Worm (Caenorhabditis elegans) whole organism, early embryonic: ENCODE results near the gene twk-2.

ENCODE experiments used
- B0310.2 ChIP-seq: sonication (generic microtip); optimal IDR thresholded peaks from 2 replicates; lab custom pipeline; 2016; ENCODE audit warnings: mild to moderate bottlenecking, missing genetic modification characterization, missing compliant biosample characterization
- F13C5.2 ChIP-seq: sonication (generic microtip); optimal IDR thresholded peaks from 2 replicates; lab custom pipeline; 2017; ENCODE audit warnings: mild to moderate bottlenecking, missing genetic modification characterization, inconsistent platforms, missing compliant biosample characterization
- ama-1 ChIP-seq: fragments of 150-350 bp; optimal IDR thresholded peaks from 2 replicates; lab custom pipeline; 2014
- ceh-36 ChIP-seq: sonication (generic microtip); optimal IDR thresholded peaks from 2 replicates; lab custom pipeline; 2016; ENCODE audit warnings: missing genetic modification characterization, inconsistent platforms, missing compliant biosample characterization
- flt-1 ChIP-seq: fragments of 200-800 bp; sonication (Bioruptor generic); IDR thresholded peaks from 2 replicates; pipeline ENCODE4 v1.3.6; 2022; ENCODE audit warnings: missing genetic modification characterization, missing compliant biosample characterization
- hmg-4 ChIP-seq: fragments of 200-800 bp; sonication (Bioruptor generic); optimal IDR thresholded peaks from 2 replicates; lab custom pipeline; 2018; ENCODE audit warnings: mild to moderate bottlenecking, missing genetic modification characterization, missing compliant biosample characterization
- hnd-1 ChIP-seq: sonication (generic microtip); optimal IDR thresholded peaks from 2 replicates; lab custom pipeline; 2016; ENCODE audit warnings: missing genetic modification characterization, missing compliant biosample characterization
- pes-1 ChIP-seq: fragments of 200-800 bp; sonication (Bioruptor generic); IDR thresholded peaks from 2 replicates; pipeline ENCODE4 v1.3.6; 2022; ENCODE audit warnings: missing genetic modification reagents, missing genetic modification characterization, missing compliant biosample characterization
- scrt-1 ChIP-seq: fragments of 200-800 bp; sonication (Bioruptor generic); IDR thresholded peaks from 2 replicates; pipeline ENCODE4 v1.3.6; 2022; ENCODE audit warnings: missing genetic modification characterization, missing compliant biosample characterization
- tra-4 ChIP-seq: sonication (generic microtip); optimal IDR thresholded peaks from 2 replicates; lab custom pipeline; 2017; ENCODE audit warnings: missing genetic modification characterization, missing compliant biosample characterization

- no peak for TF ChIP-seq ama-1 (lab: Kevin White, UChicago)
- no peak for TF ChIP-seq pes-1 (GFP tag; lab: Robert Waterston, UW)
- TF ChIP-seq hnd-1 (tag; lab: Kevin White, UChicago), result no peak
- no peak for TF ChIP-seq B0310.2 (tag; lab: Kevin White, UChicago)
- no peak for TF ChIP-seq flt-1
- TF ChIP-seq ceh-36 (tag; lab: Kevin White, UChicago), result no peak
- no peak for TF ChIP-seq F13C5.2
- TF ChIP-seq scrt-1 (GFP tag; lab: Robert Waterston, UW), result no peak
- no peak for TF ChIP-seq hmg-4
- no peak for TF ChIP-seq tra-4
Observed at ce11 chrII:4409650-4410049, 43.3 kb downstream of the twk-2 start.
